Fruit fly (Drosophila melanogaster): ENCODE results near the gene Naxd.

dm6 chr3L:19100188-19100587 is 2.7 kb upstream of the Naxd start, which contains the start of gene Gem2:
- TF ChIP-seq CG11617 (GFP tag; optimal IDR thresholded peaks at IDR 0.05): no peak
- TF ChIP-seq cic (GFP tag; optimal IDR thresholded peaks at IDR 0.05): no peak
- TF ChIP-seq CG5204 (GFP tag; optimal IDR thresholded peaks at IDR 0.05): no peak
- TF ChIP-seq Crg-1 (GFP tag; optimal IDR thresholded peaks at IDR 0.05): no peak
- TF ChIP-seq CG12768 (GFP tag; optimal IDR thresholded peaks at IDR 0.05): no peak
- TF ChIP-seq Mnt (GFP tag; optimal IDR thresholded peaks at IDR 0.05): no peak
- no peak for TF ChIP-seq cnc (optimal IDR thresholded peaks at IDR 0.05)
- no peak for TF ChIP-seq kay (GFP tag; ENCODE audit: borderline replicate concordance)
- TF ChIP-seq tj (GFP tag; optimal IDR thresholded peaks at IDR 0.05): no peak
- TF ChIP-seq Hr96 (GFP tag; optimal IDR thresholded peaks at IDR 0.05): no peak

All from whole organism, adult.